Worm (Caenorhabditis elegans): ENCODE data around the gene K01A6.7.

DNA sequence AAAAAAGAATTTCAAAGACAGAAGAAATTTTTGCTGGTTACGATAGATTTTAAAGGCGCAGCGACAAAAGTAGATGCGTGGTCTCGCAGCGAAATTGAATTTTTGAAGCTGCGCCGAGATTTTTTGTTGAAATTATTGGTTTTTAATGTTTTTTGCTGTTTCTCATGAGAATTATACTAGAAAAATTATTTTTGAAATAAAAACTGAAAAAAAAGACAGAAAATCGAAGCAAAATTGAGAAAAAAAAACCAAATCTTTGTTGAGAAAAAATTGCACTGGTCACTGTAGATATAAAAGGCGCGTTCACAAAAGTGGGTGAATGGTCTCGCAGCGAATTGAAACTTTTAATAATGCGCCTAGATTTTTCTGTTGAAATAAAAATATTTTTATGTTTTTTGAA lies 42.7 kb downstream of the K01A6.7 start:
- TF ChIP-seq ztf-11 (tag; optimal IDR thresholded peaks at IDR 0.05) (no peak), nhr-28 (tag; optimal IDR thresholded peaks at IDR 0.05) (no peak), nhr-76 (tag; optimal IDR thresholded peaks at IDR 0.05) (no peak), nhr-237 (tag; optimal IDR thresholded peaks at IDR 0.05) (no peak), blmp-1 (tag; optimal IDR thresholded peaks at IDR 0.05) (no peak), ceh-43 (GFP tag; optimal IDR thresholded peaks at IDR 0.05) (no peak), unc-39 (tag; optimal IDR thresholded peaks at IDR 0.05) (no peak), ham-2 (GFP tag; optimal IDR thresholded peaks at IDR 0.05) (no peak), mep-1 (tag; optimal IDR thresholded peaks at IDR 0.05) (no peak), snpc-4 (tag; optimal IDR thresholded peaks at IDR 0.05) (no peak), pha-4 (tag; optimal IDR thresholded peaks at IDR 0.05) (no peak), tbx-8 (GFP tag; optimal IDR thresholded peaks at IDR 0.05) (no peak), hlh-1 (tag; optimal IDR thresholded peaks at IDR 0.05) (no peak), unc-62 (GFP tag; optimal IDR thresholded peaks at IDR 0.05) (no peak)

All from whole organism, mixed stage, embryonic.